Worm (Caenorhabditis elegans) whole organism, L2 larva: Measurements from ENCODE around the gene gei-4.

Experiments
- R02D3.7 ChIP-seq: fragments of 150-350 bp; optimal IDR thresholded peaks from 2 replicates; lab custom pipeline; 2014; ENCODE audit warnings: missing biosample characterization, missing genetic modification characterization
- Y55F3AM.14 ChIP-seq: fragments of 200-800 bp; sonication (Bioruptor generic); optimal IDR thresholded peaks from 2 replicates; lab custom pipeline; 2018; ENCODE audit warnings: mild to moderate bottlenecking, missing genetic modification characterization, missing compliant biosample characterization
- ama-1 ChIP-seq: fragments of 150-350 bp; optimal IDR thresholded peaks from 2 replicates; lab custom pipeline; 2018; ENCODE audit warnings: inconsistent platforms
- blmp-1 ChIP-seq: sonication (generic microtip); optimal IDR thresholded peaks from 2 replicates; lab custom pipeline; 2017; ENCODE audit warnings: missing genetic modification characterization, mild to moderate bottlenecking, missing compliant biosample characterization, antibody characterized with exemption, moderate library complexity; ENCODE audit not compliant: insufficient read depth
- dmd-4 ChIP-seq: sonication (generic microtip); optimal IDR thresholded peaks from 2 replicates; lab custom pipeline; 2017; ENCODE audit warnings: missing biosample characterization, missing genetic modification characterization
- elt-3 ChIP-seq: sonication (generic microtip); optimal IDR thresholded peaks from 2 replicates; lab custom pipeline; 2017; ENCODE audit warnings: missing biosample characterization, missing genetic modification characterization
- gmeb-1 ChIP-seq: fragments of 150-350 bp; optimal IDR thresholded peaks from 2 replicates; lab custom pipeline; 2014; ENCODE audit warnings: missing biosample characterization, missing genetic modification characterization
- nhr-12 ChIP-seq: fragments of 150-350 bp; optimal IDR thresholded peaks from 2 replicates; lab custom pipeline; 2014; ENCODE audit warnings: missing biosample characterization, missing genetic modification characterization
- nhr-237 ChIP-seq: fragments of 150-350 bp; optimal IDR thresholded peaks from 2 replicates; lab custom pipeline; 2014; ENCODE audit warnings: missing biosample characterization, missing genetic modification characterization
- sma-3 ChIP-seq: sonication (generic microtip); optimal IDR thresholded peaks from 2 replicates; lab custom pipeline; 2016; ENCODE audit warnings: missing genetic modification reagents, missing genetic modification characterization, missing compliant biosample characterization
- snpc-4 ChIP-seq: fragments of 150-350 bp; optimal IDR thresholded peaks from 2 replicates; lab custom pipeline; 2014; ENCODE audit warnings: missing biosample characterization, missing genetic modification characterization
- ztf-11 ChIP-seq: sonication (generic microtip); optimal IDR thresholded peaks from 2 replicates; lab custom pipeline; 2017; ENCODE audit warnings: missing biosample characterization, missing genetic modification characterization

- TF ChIP-seq Y55F3AM.14, result no peak
- no peak for TF ChIP-seq snpc-4 (tag; lab: Kevin White, UChicago)
- TF ChIP-seq nhr-237 (tag; lab: Kevin White, UChicago), result no peak
- no peak for TF ChIP-seq ztf-11
- no peak for TF ChIP-seq R02D3.7 (tag; lab: Kevin White, UChicago)
- TF ChIP-seq dmd-4, result no peak
- no peak for TF ChIP-seq blmp-1
- TF ChIP-seq nhr-12, result no peak
- TF ChIP-seq elt-3, result no peak
- no peak for TF ChIP-seq ama-1
- no peak for TF ChIP-seq gmeb-1 (tag; lab: Kevin White, UChicago)
- no peak for TF ChIP-seq sma-3 (GFP tag; lab: Kevin White, UChicago)
Measured at ce11 chrIII:312873-313272, 41.7 kb downstream of the gei-4 start.
